Worm (Caenorhabditis elegans): ENCODE results near the gene T23F2.3.

Gene T23F2.3

DNA sequence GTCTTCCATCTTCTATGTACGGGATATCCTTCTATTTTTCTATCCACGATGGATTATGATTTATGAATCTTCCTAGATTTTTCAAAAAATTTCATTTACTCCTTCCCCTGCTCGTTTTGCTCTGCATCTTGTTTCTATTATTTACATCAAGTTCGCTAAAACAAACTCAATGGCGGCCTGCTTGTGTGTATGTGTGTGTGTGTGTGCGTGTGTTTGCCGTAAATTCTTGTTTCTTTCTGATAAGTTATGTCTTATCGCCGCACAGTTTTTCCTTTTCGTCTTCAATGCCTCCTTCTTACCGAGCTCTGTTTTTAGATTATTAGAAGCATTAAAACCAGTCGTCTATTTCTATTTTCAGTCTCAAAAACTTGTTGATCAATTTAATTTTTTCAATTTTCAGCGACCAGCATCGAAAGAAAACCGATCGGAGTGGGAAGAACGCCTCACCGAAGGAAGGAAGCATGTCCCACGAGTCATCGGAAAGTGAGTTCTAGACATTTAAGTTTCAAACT is 32.8 kb downstream of the T23F2.3 start, which contains the start of gene dlg-1:
Gene dlg-1, plus strand, starts transcription at position 401 of the 512 bp plus-strand sequence.
- TF ChIP-seq pqm-1 (tag; optimal IDR thresholded peaks at IDR 0.05) = peak; percentile 5
- no peak for TF ChIP-seq unc-39 (tag; optimal IDR thresholded peaks at IDR 0.05)
- TF ChIP-seq snpc-4 (tag; optimal IDR thresholded peaks at IDR 0.05) = no peak
- no peak for TF ChIP-seq F26F4.8 (GFP tag; conservative IDR thresholded peaks at IDR 0.05)
- no peak for TF ChIP-seq daf-16 (GFP tag; optimal IDR thresholded peaks at IDR 0.05)
- TF ChIP-seq daf-16 (tag; optimal IDR thresholded peaks at IDR 0.05) = peak; percentile 73
- TF ChIP-seq gei-8 (GFP tag; optimal IDR thresholded peaks at IDR 0.05) = no peak
- no peak for TF ChIP-seq set-16 (GFP tag; IDR thresholded peaks at IDR 0.05)
- TF ChIP-seq nhr-28 (tag; optimal IDR thresholded peaks at IDR 0.05) = peak; percentile 14
- peak in 1 of 2 experiments; percentile 97 for TF ChIP-seq unc-62 (GFP tag; optimal IDR thresholded peaks at IDR 0.05 in 1 of 2)
- TF ChIP-seq unc-62 (tag; optimal IDR thresholded peaks at IDR 0.05) = no peak

ce11 chrX:5478875-5479274 is 33.3 kb downstream of the T23F2.3 start:
- TF ChIP-seq mxl-2 (GFP tag; conservative IDR thresholded peaks at IDR 0.05) = no peak
- TF ChIP-seq lsy-2 (tag; optimal IDR thresholded peaks at IDR 0.05) = no peak
- TF ChIP-seq mdt-29 (GFP tag; IDR thresholded peaks at IDR 0.05) = no peak
- no peak for TF ChIP-seq nhr-42 (GFP tag; IDR thresholded peaks at IDR 0.05)
- no peak for TF ChIP-seq pha-4 (GFP tag; IDR thresholded peaks at IDR 0.05)
- TF ChIP-seq pha-4 (tag; optimal IDR thresholded peaks at IDR 0.05) = no peak
- no peak for TF ChIP-seq unc-62 (GFP tag; optimal IDR thresholded peaks at IDR 0.05 in 1 of 2)
- no peak for TF ChIP-seq unc-62 (tag; optimal IDR thresholded peaks at IDR 0.05)
- TF ChIP-seq tag-97 (GFP tag; IDR thresholded peaks at IDR 0.05) = no peak
- no peak for TF ChIP-seq ces-1 (GFP tag; optimal IDR thresholded peaks at IDR 0.05)
- no peak for TF ChIP-seq saeg-2 (GFP tag; IDR thresholded peaks at IDR 0.05)
- TF ChIP-seq lin-1 (GFP tag; IDR thresholded peaks at IDR 0.05) = no peak
- TF ChIP-seq nhr-28 (tag; optimal IDR thresholded peaks at IDR 0.05) = no peak
- TF ChIP-seq F37D6.2 (tag; optimal IDR thresholded peaks at IDR 0.05) = no peak
- no peak for TF ChIP-seq hlh-30 (tag; optimal IDR thresholded peaks at IDR 0.05; ENCODE audit: insufficient read depth)
- no peak for TF ChIP-seq nhr-48 (tag; optimal IDR thresholded peaks at IDR 0.05)
- TF ChIP-seq ceh-44 (GFP tag; IDR thresholded peaks at IDR 0.05) = no peak
- TF ChIP-seq ZK546.5 (tag; optimal IDR thresholded peaks at IDR 0.05) = no peak
- TF ChIP-seq F26F4.8 (GFP tag; conservative IDR thresholded peaks at IDR 0.05) = no peak
- no peak for TF ChIP-seq zag-1 (tag; optimal IDR thresholded peaks at IDR 0.05)
- TF ChIP-seq snpc-4 (tag; optimal IDR thresholded peaks at IDR 0.05) = no peak

DNA sequence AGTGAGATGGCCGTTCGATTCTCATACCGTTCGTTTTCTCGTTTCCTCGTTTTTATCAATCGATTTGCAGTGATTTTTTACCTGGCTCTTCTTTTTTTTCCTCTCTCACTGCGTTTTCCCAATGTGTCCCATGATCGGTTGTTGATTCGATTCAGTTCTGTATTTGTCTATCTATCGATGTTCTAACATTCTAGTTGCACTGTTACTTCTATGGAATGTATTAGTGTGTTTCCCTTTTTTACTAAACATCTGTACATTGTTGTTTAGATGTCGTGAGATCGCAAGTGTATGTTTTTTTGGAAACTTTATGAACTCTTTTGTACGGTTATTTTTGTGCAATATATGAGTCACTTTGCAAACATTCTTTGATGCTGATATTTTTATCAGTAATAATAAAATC is 34.5 kb downstream of the T23F2.3 start:
- no peak for TF ChIP-seq daf-16 (GFP tag; optimal IDR thresholded peaks at IDR 0.05)
- TF ChIP-seq daf-16 (tag; optimal IDR thresholded peaks at IDR 0.05) = peak; percentile 53
- TF ChIP-seq hlh-30 (tag; optimal IDR thresholded peaks at IDR 0.05; ENCODE audit: insufficient read depth) = peak; percentile 15
- no peak for TF ChIP-seq mdt-29 (GFP tag; IDR thresholded peaks at IDR 0.05)
- no peak for TF ChIP-seq aly-2 (tag; optimal IDR thresholded peaks at IDR 0.05)
- peak; percentile 50 for TF ChIP-seq nhr-28 (tag; optimal IDR thresholded peaks at IDR 0.05)
- TF ChIP-seq dmd-6 (GFP tag; IDR thresholded peaks at IDR 0.05) = no peak
- no peak for TF ChIP-seq lin-29 (GFP tag; IDR thresholded peaks at IDR 0.05)

ce11 chrX:5476357-5476756 is 35.8 kb downstream of the T23F2.3 start:
- TF ChIP-seq daf-16 (GFP tag; optimal IDR thresholded peaks at IDR 0.05) = no peak
- TF ChIP-seq daf-16 (tag; optimal IDR thresholded peaks at IDR 0.05) = peak; percentile 67
- no peak for TF ChIP-seq nhr-41 (GFP tag; IDR thresholded peaks at IDR 0.05)
- TF ChIP-seq hlh-11 (tag; optimal IDR thresholded peaks at IDR 0.05) = peak; percentile 57
- no peak for TF ChIP-seq mep-1 (tag; optimal IDR thresholded peaks at IDR 0.05)
- peak; percentile 26 for TF ChIP-seq nhr-28 (tag; optimal IDR thresholded peaks at IDR 0.05)
- peak; percentile 83 for TF ChIP-seq pqm-1 (tag; optimal IDR thresholded peaks at IDR 0.05)
- TF ChIP-seq dve-1 (tag; optimal IDR thresholded peaks at IDR 0.05; ENCODE audit: insufficient read depth) = peak; percentile 40
- no peak for TF ChIP-seq zip-11 (GFP tag; IDR thresholded peaks at IDR 0.05)
- TF ChIP-seq dmd-6 (GFP tag; IDR thresholded peaks at IDR 0.05) = peak; percentile 42; the same call in 1 of the 2 replicates
- TF ChIP-seq mxl-3 (GFP tag; optimal IDR thresholded peaks at IDR 0.05) = peak; percentile 68
